Worm (Caenorhabditis elegans): ENCODE measurements around the gene T28D9.1.

T28D9.1 gene

ce11 chrII:6516276-6516675, 24.1 kb downstream of the T28D9.1 start, which contains the start of gene C56E6.7:
Gene C56E6.7, plus strand, starts transcription at chrII:6516576.
- no peak for TF ChIP-seq klf-2 (GFP tag; conservative IDR thresholded peaks at IDR 0.05)
- TF ChIP-seq tab-1 (GFP tag; IDR thresholded peaks at IDR 0.05) = no peak
- TF ChIP-seq ztf-29 (GFP tag; IDR thresholded peaks at IDR 0.05) = no peak
- no peak for TF ChIP-seq flt-1 (GFP tag; IDR thresholded peaks at IDR 0.05)
- no peak for TF ChIP-seq med-1 (GFP tag; optimal IDR thresholded peaks at IDR 0.05; ENCODE audit: insufficient read depth)
- no peak for TF ChIP-seq ref-1 (GFP tag; conservative IDR thresholded peaks at IDR 0.05)
- no peak for TF ChIP-seq cog-1 (tag; optimal IDR thresholded peaks at IDR 0.05)
- TF ChIP-seq ztf-23 (GFP tag; IDR thresholded peaks at IDR 0.05) = no peak
- TF ChIP-seq T22C8.4 (GFP tag; IDR thresholded peaks at IDR 0.05) = no peak

- TF ChIP-seq klf-2 (GFP tag; conservative IDR thresholded peaks at IDR 0.05) (no peak), ztf-23 (GFP tag; IDR thresholded peaks at IDR 0.05) (no peak), ref-1 (GFP tag; conservative IDR thresholded peaks at IDR 0.05) (no peak), med-1 (GFP tag; optimal IDR thresholded peaks at IDR 0.05; ENCODE audit: insufficient read depth) (no peak), cog-1 (tag; optimal IDR thresholded peaks at IDR 0.05) (no peak), tab-1 (GFP tag; IDR thresholded peaks at IDR 0.05) (no peak), flt-1 (GFP tag; IDR thresholded peaks at IDR 0.05) (no peak), ztf-29 (GFP tag; IDR thresholded peaks at IDR 0.05) (no peak), T22C8.4 (GFP tag; IDR thresholded peaks at IDR 0.05) (no peak)
These were observed 27.5 kb downstream of the T28D9.1 start for ce11 chrII:6519703-6520102.

DNA sequence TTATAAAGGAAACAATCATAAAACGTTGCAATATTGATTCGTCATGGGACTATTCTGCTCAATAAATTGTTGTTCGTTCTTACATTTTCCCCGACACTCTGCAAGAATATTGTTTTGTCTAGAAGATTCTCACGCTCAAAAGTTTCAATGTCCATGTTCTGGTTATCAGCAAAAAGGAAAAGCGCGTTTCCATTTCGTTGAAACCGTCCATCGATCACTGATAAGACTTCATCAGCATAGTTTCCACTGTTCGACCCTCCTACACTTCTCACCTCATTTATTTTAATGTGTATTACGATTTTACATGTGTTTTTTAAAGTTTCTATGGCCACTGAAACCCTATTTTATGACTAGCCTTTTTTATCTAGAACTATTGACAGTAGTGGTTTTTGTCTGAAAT, 27.9 kb downstream of the T28D9.1 start:
- TF ChIP-seq flt-1 (GFP tag; IDR thresholded peaks at IDR 0.05) (no peak), ztf-23 (GFP tag; IDR thresholded peaks at IDR 0.05) (no peak), cog-1 (tag; optimal IDR thresholded peaks at IDR 0.05) (no peak), T22C8.4 (GFP tag; IDR thresholded peaks at IDR 0.05) (no peak), ref-1 (GFP tag; conservative IDR thresholded peaks at IDR 0.05) (no peak), ztf-29 (GFP tag; IDR thresholded peaks at IDR 0.05) (no peak), med-1 (GFP tag; optimal IDR thresholded peaks at IDR 0.05; ENCODE audit: insufficient read depth) (no peak), tab-1 (GFP tag; IDR thresholded peaks at IDR 0.05) (no peak), klf-2 (GFP tag; conservative IDR thresholded peaks at IDR 0.05) (no peak)

ce11 chrII:6521316-6521715, 29.1 kb downstream of the T28D9.1 start, which contains the start of gene toe-2:
Gene toe-2, minus strand, starts transcription at chrII:6521385.
- TF ChIP-seq ztf-23 (GFP tag; IDR thresholded peaks at IDR 0.05) (no peak), tab-1 (GFP tag; IDR thresholded peaks at IDR 0.05) (no peak), cog-1 (tag; optimal IDR thresholded peaks at IDR 0.05) (no peak), T22C8.4 (GFP tag; IDR thresholded peaks at IDR 0.05) (no peak)

- TF ChIP-seq tab-1 (GFP tag; IDR thresholded peaks at IDR 0.05) (0 out of 2 replicates have a peak, but pooled peaks have one; percentile 47), klf-2 (GFP tag; conservative IDR thresholded peaks at IDR 0.05) (no peak), ztf-29 (GFP tag; IDR thresholded peaks at IDR 0.05) (no peak), T22C8.4 (GFP tag; IDR thresholded peaks at IDR 0.05) (no peak), ref-1 (GFP tag; conservative IDR thresholded peaks at IDR 0.05) (no peak), flt-1 (GFP tag; IDR thresholded peaks at IDR 0.05) (peak; percentile 70), med-1 (GFP tag; optimal IDR thresholded peaks at IDR 0.05; ENCODE audit: insufficient read depth) (no peak), cog-1 (tag; optimal IDR thresholded peaks at IDR 0.05) (peak; percentile 51), ztf-23 (GFP tag; IDR thresholded peaks at IDR 0.05) (0 out of 2 replicates have a peak, but pooled peaks have one; percentile 69)
These were observed 30.5 kb downstream of the T28D9.1 start for ce11 chrII:6522622-6523254.

ce11 chrII:6523940-6524339, 31.7 kb downstream of the T28D9.1 start:
- TF ChIP-seq flt-1 (GFP tag; IDR thresholded peaks at IDR 0.05) (no peak), tab-1 (GFP tag; IDR thresholded peaks at IDR 0.05) (no peak), med-1 (GFP tag; optimal IDR thresholded peaks at IDR 0.05; ENCODE audit: insufficient read depth) (no peak), ztf-23 (GFP tag; IDR thresholded peaks at IDR 0.05) (no peak), ztf-29 (GFP tag; IDR thresholded peaks at IDR 0.05) (no peak), T22C8.4 (GFP tag; IDR thresholded peaks at IDR 0.05) (no peak), klf-2 (GFP tag; conservative IDR thresholded peaks at IDR 0.05) (no peak), cog-1 (tag; optimal IDR thresholded peaks at IDR 0.05) (no peak)

- TF ChIP-seq med-1 (GFP tag; optimal IDR thresholded peaks at IDR 0.05; ENCODE audit: insufficient read depth) = no peak
- TF ChIP-seq flt-1 (GFP tag; IDR thresholded peaks at IDR 0.05) = no peak
- no peak for TF ChIP-seq ztf-23 (GFP tag; IDR thresholded peaks at IDR 0.05)
- no peak for TF ChIP-seq ref-1 (GFP tag; conservative IDR thresholded peaks at IDR 0.05)
- TF ChIP-seq tab-1 (GFP tag; IDR thresholded peaks at IDR 0.05) = no peak
- TF ChIP-seq cog-1 (tag; optimal IDR thresholded peaks at IDR 0.05) = no peak
- TF ChIP-seq klf-2 (GFP tag; conservative IDR thresholded peaks at IDR 0.05) = no peak
- no peak for TF ChIP-seq T22C8.4 (GFP tag; IDR thresholded peaks at IDR 0.05)
- TF ChIP-seq ztf-29 (GFP tag; IDR thresholded peaks at IDR 0.05) = no peak
These were observed 32.3 kb downstream of the T28D9.1 start, which contains the start of gene C56E6.2 for ce11 chrII:6524501-6524977. Gene C56E6.2, plus strand, starts transcription at chrII:6524927.

DNA sequence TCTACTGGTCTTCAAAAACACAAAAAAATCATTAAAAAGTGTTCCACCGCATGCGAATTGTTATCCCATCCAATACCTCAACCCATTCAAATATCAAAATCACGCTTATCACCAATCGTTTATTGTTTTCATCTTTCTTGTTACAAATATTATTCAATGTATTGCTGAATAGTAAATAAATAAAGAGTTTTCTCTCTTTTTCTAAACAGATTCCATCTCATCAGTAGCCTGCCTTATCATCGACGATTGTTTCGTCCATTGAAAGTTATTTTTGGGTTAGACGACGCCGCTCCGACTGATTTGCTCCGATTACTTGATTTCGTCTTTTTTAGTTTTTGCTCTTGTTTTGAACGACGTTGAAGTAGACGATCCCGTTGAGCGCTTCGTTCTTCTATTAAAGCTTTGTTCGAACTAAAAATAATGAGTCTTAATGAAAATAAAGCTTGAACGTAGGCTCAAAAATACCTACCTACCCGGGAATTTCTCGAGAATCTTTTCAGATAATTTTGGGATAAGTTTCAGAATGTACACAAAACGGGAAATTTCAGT, 34.0 kb downstream of the T28D9.1 start:
- TF ChIP-seq T22C8.4 (GFP tag; IDR thresholded peaks at IDR 0.05) (no peak), klf-2 (GFP tag; conservative IDR thresholded peaks at IDR 0.05) (no peak), med-1 (GFP tag; optimal IDR thresholded peaks at IDR 0.05; ENCODE audit: insufficient read depth) (no peak), ref-1 (GFP tag; conservative IDR thresholded peaks at IDR 0.05) (no peak), ztf-29 (GFP tag; IDR thresholded peaks at IDR 0.05) (no peak), flt-1 (GFP tag; IDR thresholded peaks at IDR 0.05) (no peak), cog-1 (tag; optimal IDR thresholded peaks at IDR 0.05) (no peak), ztf-23 (GFP tag; IDR thresholded peaks at IDR 0.05) (no peak), tab-1 (GFP tag; IDR thresholded peaks at IDR 0.05) (no peak)

ce11 chrII:6528629-6529028, 36.4 kb downstream of the T28D9.1 start, which contains the start of gene C56E6.4:
Gene C56E6.4, minus strand, starts transcription at chrII:6528729.
- TF ChIP-seq ztf-23 (GFP tag; IDR thresholded peaks at IDR 0.05) (no peak), flt-1 (GFP tag; IDR thresholded peaks at IDR 0.05) (no peak), ztf-29 (GFP tag; IDR thresholded peaks at IDR 0.05) (no peak), ref-1 (GFP tag; conservative IDR thresholded peaks at IDR 0.05) (no peak), klf-2 (GFP tag; conservative IDR thresholded peaks at IDR 0.05) (no peak), T22C8.4 (GFP tag; IDR thresholded peaks at IDR 0.05) (no peak), med-1 (GFP tag; optimal IDR thresholded peaks at IDR 0.05; ENCODE audit: insufficient read depth) (no peak), cog-1 (tag; optimal IDR thresholded peaks at IDR 0.05) (no peak), tab-1 (GFP tag; IDR thresholded peaks at IDR 0.05) (no peak)
